Worm (Caenorhabditis elegans) whole organism, L2 larva: ENCODE results near the gene M05D6.1.

Experiments
- R02D3.7 ChIP-seq: fragments of 150-350 bp; optimal IDR thresholded peaks from 2 replicates; lab custom pipeline; 2014; ENCODE audit warnings: missing biosample characterization, missing genetic modification characterization
- ZK546.5 ChIP-seq: sonication (generic microtip); optimal IDR thresholded peaks from 2 replicates; lab custom pipeline; 2017; ENCODE audit warnings: missing biosample characterization, missing genetic modification characterization
- ama-1 ChIP-seq: fragments of 150-350 bp; optimal IDR thresholded peaks from 2 replicates; lab custom pipeline; 2018; ENCODE audit warnings: inconsistent platforms
- crh-2 ChIP-seq: sonication (generic microtip); optimal IDR thresholded peaks from 2 replicates; lab custom pipeline; 2017; ENCODE audit warnings: missing biosample characterization, missing genetic modification characterization
- fos-1 ChIP-seq: fragments of 150-350 bp; optimal IDR thresholded peaks from 2 replicates; lab custom pipeline; 2014; ENCODE audit warnings: missing biosample characterization, missing genetic modification characterization
- lin-39 ChIP-seq: fragments of 150-350 bp; optimal IDR thresholded peaks from 2 replicates; lab custom pipeline; 2014; ENCODE audit warnings: missing biosample characterization, missing genetic modification reagents, missing genetic modification characterization
- nhr-25 ChIP-seq: fragments of 150-350 bp; sonication (generic microtip); optimal IDR thresholded peaks from 3 replicates; lab custom pipeline; 2014; ENCODE audit warnings: missing biosample characterization, missing genetic modification characterization
- nhr-77 ChIP-seq: fragments of 150-350 bp; optimal IDR thresholded peaks from 2 replicates; lab custom pipeline; 2014; ENCODE audit warnings: missing biosample characterization, missing genetic modification characterization
- skn-1 ChIP-seq: sonication (generic microtip); optimal IDR thresholded peaks from 2 replicates; lab custom pipeline; 2017; ENCODE audit warnings: missing biosample characterization, missing genetic modification characterization
- unc-39 ChIP-seq: fragments of 150-350 bp; optimal IDR thresholded peaks from 2 replicates; lab custom pipeline; 2014; ENCODE audit warnings: missing biosample characterization, missing genetic modification characterization
- unc-62 ChIP-seq: fragments of 150-350 bp; optimal IDR thresholded peaks from 2 replicates; lab custom pipeline; 2014; ENCODE audit warnings: missing biosample characterization, missing genetic modification reagents, missing genetic modification characterization
- ztf-4 ChIP-seq: fragments of 150-350 bp; optimal IDR thresholded peaks from 2 replicates; lab custom pipeline; 2014; ENCODE audit warnings: missing biosample characterization, missing genetic modification characterization

- TF ChIP-seq ZK546.5 (tag; lab: Kevin White, UChicago) (no peak), ama-1 (no peak), lin-39 (tag; lab: Kevin White, UChicago) (no peak), R02D3.7 (no peak), unc-62 (GFP tag; lab: Kevin White, UChicago) (no peak), ztf-4 (tag; lab: Kevin White, UChicago) (no peak), nhr-77 (tag; lab: Kevin White, UChicago) (no peak), nhr-25 (no peak), crh-2 (tag; lab: Kevin White, UChicago) (no peak), fos-1 (tag; lab: Kevin White, UChicago) (no peak), skn-1 (no peak), unc-39 (tag; lab: Kevin White, UChicago) (no peak)
These were observed 31.2 kb downstream of the M05D6.1 start, which contains the start of gene evl-20 for ce11 chrII:8444007-8444406.
